Worm (Caenorhabditis elegans) whole organism, mixed stage, embryonic: ENCODE measurements around the gene cyp-33E1.

Experiments used
- blmp-1 ChIP-seq: fragments of 150-350 bp; optimal IDR thresholded peaks from 2 replicates; lab custom pipeline; 2014; ENCODE audit warnings: missing biosample characterization, missing genetic modification characterization
- ceh-39 ChIP-seq: fragments of 150-350 bp; optimal IDR thresholded peaks from 2 replicates; lab custom pipeline; 2014; ENCODE audit warnings: missing biosample characterization, missing genetic modification characterization
- ceh-43 ChIP-seq: fragments of 200-800 bp; sonication (Bioruptor generic); optimal IDR thresholded peaks from 2 replicates; lab custom pipeline; 2018; ENCODE audit warnings: mild to moderate bottlenecking, missing genetic modification characterization, moderate library complexity, missing compliant biosample characterization
- ceh-83 ChIP-seq: fragments of 200-800 bp; sonication (Bioruptor generic); optimal IDR thresholded peaks from 2 replicates; lab custom pipeline; 2018; ENCODE audit warnings: mild to moderate bottlenecking, missing genetic modification characterization, missing compliant biosample characterization
- ces-1 ChIP-seq: fragments of 150-350 bp; optimal IDR thresholded peaks from 2 replicates; lab custom pipeline; 2014; ENCODE audit warnings: missing biosample characterization, missing genetic modification reagents, missing genetic modification characterization
- cnd-1 ChIP-seq: fragments of 200-800 bp; sonication (Bioruptor generic); optimal IDR thresholded peaks from 2 replicates; lab custom pipeline; 2018; ENCODE audit warnings: mild to moderate bottlenecking, missing genetic modification characterization, missing compliant biosample characterization
- drap-1 ChIP-seq: fragments of 200-800 bp; sonication (Bioruptor generic); optimal IDR thresholded peaks from 3 replicates; lab custom pipeline; 2018; ENCODE audit warnings: mild to moderate bottlenecking, missing genetic modification characterization, missing compliant biosample characterization
- elt-1 ChIP-seq: sonication (generic microtip); optimal IDR thresholded peaks from 2 replicates; lab custom pipeline; 2017; ENCODE audit warnings: missing genetic modification characterization, mild to moderate bottlenecking, missing compliant biosample characterization, antibody characterized with exemption, moderate library complexity, borderline replicate concordance; ENCODE audit not compliant: insufficient read depth
- elt-3 ChIP-seq: fragments of 150-350 bp; optimal IDR thresholded peaks from 2 replicates; lab custom pipeline; 2014; ENCODE audit warnings: missing biosample characterization, missing genetic modification characterization
- flh-1 ChIP-seq: fragments of 200-800 bp; sonication (Bioruptor generic); optimal IDR thresholded peaks from 2 replicates; lab custom pipeline; 2018; ENCODE audit warnings: mild to moderate bottlenecking, missing genetic modification characterization, moderate library complexity, missing compliant biosample characterization
- ham-2 ChIP-seq: fragments of 200-800 bp; sonication (Bioruptor generic); optimal IDR thresholded peaks from 2 replicates; lab custom pipeline; 2018; ENCODE audit warnings: mild to moderate bottlenecking, missing genetic modification characterization, missing compliant biosample characterization
- hlh-1 ChIP-seq: fragments of 150-350 bp; optimal IDR thresholded peaks from 2 replicates; lab custom pipeline; 2014; ENCODE audit warnings: missing biosample characterization, missing genetic modification reagents, missing genetic modification characterization
- lin-13 ChIP-seq: fragments of 150-350 bp; optimal IDR thresholded peaks from 2 replicates; lab custom pipeline; 2014; ENCODE audit warnings: missing biosample characterization, missing genetic modification characterization
- lsy-2 ChIP-seq: fragments of 150-350 bp; optimal IDR thresholded peaks from 2 replicates; lab custom pipeline; 2014; ENCODE audit warnings: missing biosample characterization, missing genetic modification characterization
- mab-5 ChIP-seq: fragments of 150-350 bp; optimal IDR thresholded peaks from 2 replicates; lab custom pipeline; 2014; ENCODE audit warnings: missing biosample characterization, missing genetic modification characterization
- mls-2 ChIP-seq: sonication (generic microtip); optimal IDR thresholded peaks from 2 replicates; lab custom pipeline; 2016; ENCODE audit warnings: mild to moderate bottlenecking, missing genetic modification characterization, moderate library complexity, missing compliant biosample characterization
- nhr-2 ChIP-seq: fragments of 150-350 bp; optimal IDR thresholded peaks from 2 replicates; lab custom pipeline; 2014; ENCODE audit warnings: missing biosample characterization, missing genetic modification characterization
- nhr-237 ChIP-seq: fragments of 150-350 bp; optimal IDR thresholded peaks from 2 replicates; lab custom pipeline; 2014; ENCODE audit warnings: missing biosample characterization, missing genetic modification characterization
- sem-2 ChIP-seq: fragments of 200-800 bp; sonication (Bioruptor generic); optimal IDR thresholded peaks from 2 replicates; lab custom pipeline; 2018; ENCODE audit warnings: mild to moderate bottlenecking, missing genetic modification characterization, missing compliant biosample characterization
- snpc-4 ChIP-seq: fragments of 150-350 bp; optimal IDR thresholded peaks from 2 replicates; lab custom pipeline; 2014; ENCODE audit warnings: missing biosample characterization, missing genetic modification characterization
- sptf-1 ChIP-seq: sonication (generic microtip); optimal IDR thresholded peaks from 2 replicates; lab custom pipeline; 2017; ENCODE audit warnings: mild to moderate bottlenecking, missing genetic modification characterization, moderate library complexity, missing compliant biosample characterization
- tbx-8 ChIP-seq: fragments of 200-800 bp; sonication (Bioruptor generic); optimal IDR thresholded peaks from 2 replicates; lab custom pipeline; 2018; ENCODE audit warnings: mild to moderate bottlenecking, missing genetic modification characterization, moderate library complexity, missing compliant biosample characterization
- unc-120 ChIP-seq: sonication (generic microtip); optimal IDR thresholded peaks from 2 replicates; lab custom pipeline; 2017; ENCODE audit warnings: missing genetic modification characterization, missing compliant biosample characterization; ENCODE audit not compliant: poor library complexity, severe bottlenecking
- unc-39 ChIP-seq: fragments of 150-350 bp; optimal IDR thresholded peaks from 2 replicates; lab custom pipeline; 2014; ENCODE audit warnings: missing biosample characterization, missing genetic modification characterization
- unc-62 ChIP-seq: fragments of 150-350 bp; optimal IDR thresholded peaks from 2 replicates; lab custom pipeline; 2014; ENCODE audit warnings: missing biosample characterization, missing genetic modification reagents, missing genetic modification characterization
- zip-8 ChIP-seq: fragments of 150-350 bp; optimal IDR thresholded peaks from 2 replicates; lab custom pipeline; 2014; ENCODE audit warnings: missing biosample characterization, missing genetic modification characterization
- ztf-11 ChIP-seq: fragments of 150-350 bp; optimal IDR thresholded peaks from 2 replicates; lab custom pipeline; 2014; ENCODE audit warnings: missing biosample characterization, missing genetic modification characterization

cyp-33E1 gene

DNA sequence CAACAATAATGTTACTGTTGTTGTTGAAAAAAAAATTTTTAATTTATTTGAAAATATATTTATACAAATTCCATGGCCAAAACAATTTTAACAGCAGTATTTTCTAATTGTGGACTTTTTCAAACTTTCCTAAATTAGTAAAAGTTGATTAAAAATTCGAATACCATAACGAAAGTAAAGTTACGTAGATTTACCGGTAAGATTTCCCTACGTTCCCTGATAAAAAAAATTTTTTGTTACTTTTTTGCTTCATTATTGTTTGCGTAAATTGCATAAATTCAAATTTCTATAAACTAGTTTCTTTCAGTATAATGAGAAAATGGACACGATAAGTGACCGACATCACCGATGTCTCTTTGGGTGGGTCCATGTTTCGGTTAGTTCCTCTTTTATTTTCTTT lies 39.5 kb downstream of the cyp-33E1 start, which contains the start of gene F42A9.6:
Gene F42A9.6, plus strand, starts transcription at position 301 of the 400 bp plus-strand sequence.
- TF ChIP-seq lsy-2 (no peak), sem-2 (GFP tag; lab: Kevin White, UChicago) (no peak), unc-39 (tag; lab: Kevin White, UChicago) (no peak), unc-62 (GFP tag; lab: Kevin White, UChicago) (no peak), tbx-8 (GFP tag; lab: Kevin White, UChicago) (no peak), ceh-43 (GFP tag; lab: Kevin White, UChicago) (no peak), lin-13 (no peak), sptf-1 (tag; lab: Kevin White, UChicago) (no peak), ces-1 (GFP tag; lab: Kevin White, UChicago) (no peak), blmp-1 (no peak)

DNA sequence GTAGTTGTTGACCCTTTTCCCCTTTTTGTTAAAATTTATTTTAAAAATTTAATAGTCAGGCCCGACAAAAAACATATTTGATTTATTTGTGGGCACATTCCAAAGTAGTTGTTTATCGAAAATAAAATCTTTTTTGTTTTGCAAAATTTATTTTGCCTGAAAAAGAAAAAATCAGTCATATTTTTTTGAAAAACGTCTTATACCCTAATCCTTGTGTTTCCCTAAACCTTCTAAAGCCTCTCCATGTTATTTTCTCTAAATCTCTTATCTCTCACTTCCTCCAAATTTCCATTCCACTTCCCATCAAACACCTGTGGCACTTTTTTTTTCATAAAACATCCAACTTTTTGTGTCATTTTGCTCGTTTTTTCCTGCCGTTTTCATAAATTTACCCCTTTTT lies 40.2 kb downstream of the cyp-33E1 start:
- TF ChIP-seq unc-39 (tag; lab: Kevin White, UChicago) (no peak), zip-8 (tag; lab: Kevin White, UChicago) (no peak), lin-13 (no peak), flh-1 (no peak), ham-2 (no peak), nhr-2 (tag; lab: Kevin White, UChicago) (no peak), elt-3 (tag; lab: Kevin White, UChicago) (no peak), elt-1 (tag; lab: Kevin White, UChicago) (no peak), snpc-4 (tag; lab: Kevin White, UChicago) (no peak), tbx-8 (GFP tag; lab: Kevin White, UChicago) (no peak)

DNA sequence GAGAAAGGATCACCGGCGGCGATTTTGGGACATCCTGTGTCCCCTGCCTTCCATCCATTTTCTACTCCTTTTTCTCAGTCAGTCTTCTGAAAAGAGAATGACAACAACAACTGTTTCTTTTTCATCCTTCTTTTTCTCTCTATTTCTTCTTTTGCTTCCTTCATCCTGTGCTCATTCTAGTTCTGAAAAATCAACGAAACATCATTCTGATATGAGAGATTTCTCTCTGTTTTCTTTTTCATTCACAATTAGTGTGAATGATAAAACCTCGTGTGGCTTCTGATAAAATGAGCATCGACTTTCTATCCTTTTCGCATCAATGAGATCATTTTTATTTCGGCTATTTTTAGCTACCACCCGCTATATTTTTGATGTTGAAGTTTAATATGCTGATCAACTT lies 43.2 kb downstream of the cyp-33E1 start:
- TF ChIP-seq drap-1 (GFP tag; lab: Kevin White, UChicago): no peak
- peak; percentile 42 for TF ChIP-seq hlh-1 (tag; lab: Kevin White, UChicago)
- no peak for TF ChIP-seq ceh-83
- peak; percentile 7 for TF ChIP-seq unc-62 (GFP tag; lab: Kevin White, UChicago)
- peak; percentile 65 for TF ChIP-seq unc-120

DNA sequence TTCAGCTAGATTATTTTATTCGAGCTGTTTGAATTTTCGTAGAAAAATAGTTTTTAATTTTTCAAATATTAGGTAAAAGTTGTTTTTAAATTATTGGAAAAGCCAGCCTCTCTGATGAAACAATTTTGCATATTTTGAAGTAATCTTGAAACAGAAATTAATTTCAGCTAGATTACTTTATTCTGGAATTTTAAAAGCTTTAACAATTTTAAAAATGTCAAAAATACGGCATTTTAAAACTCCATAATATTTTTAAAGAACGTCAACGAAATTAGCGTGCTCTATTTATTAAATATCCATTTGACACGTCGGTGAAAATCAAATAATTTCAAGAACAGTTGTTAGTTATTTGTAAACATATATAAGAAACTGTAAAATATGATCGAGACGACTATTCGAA lies 45.5 kb downstream of the cyp-33E1 start, which contains the start of gene Y59H11AR.10:
Gene Y59H11AR.10, plus strand, starts transcription at position 301 of the 400 bp plus-strand sequence.
- TF ChIP-seq cnd-1 (tag; lab: Kevin White, UChicago) (no peak), unc-62 (GFP tag; lab: Kevin White, UChicago) (no peak), ceh-39 (tag; lab: Kevin White, UChicago) (no peak), mab-5 (tag; lab: Kevin White, UChicago) (no peak), ces-1 (GFP tag; lab: Kevin White, UChicago) (no peak), elt-1 (tag; lab: Kevin White, UChicago) (no peak), mls-2 (tag; lab: Kevin White, UChicago) (no peak), hlh-1 (tag; lab: Kevin White, UChicago) (no peak), ztf-11 (tag; lab: Kevin White, UChicago) (no peak), unc-120 (no peak)

DNA sequence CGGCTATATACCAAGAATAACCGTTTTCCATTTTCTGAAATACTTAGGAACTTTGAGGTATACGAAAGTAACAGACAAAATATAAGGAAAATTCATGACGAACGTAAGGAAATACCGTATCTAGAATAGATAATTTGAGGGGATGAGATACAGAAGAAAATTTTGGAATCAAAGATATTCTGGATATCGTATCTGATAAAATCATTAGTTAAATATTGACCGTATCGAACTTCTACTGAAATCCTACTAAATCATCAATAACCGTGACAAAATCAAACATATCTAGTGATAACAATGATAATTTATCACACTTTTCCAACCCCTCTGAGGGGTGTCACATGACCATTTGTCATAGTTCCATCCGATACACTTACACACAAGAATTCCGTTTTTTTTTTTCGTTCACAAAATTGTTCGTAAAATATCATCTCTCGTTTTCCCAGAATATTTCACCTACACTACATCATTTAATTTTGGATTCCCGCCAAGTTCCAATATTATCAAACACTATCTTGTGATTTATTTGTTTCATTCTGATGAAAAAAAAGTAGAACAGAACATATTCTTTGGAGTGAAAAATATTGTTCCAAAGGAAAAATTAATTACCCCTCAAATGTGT lies 47.6 kb downstream of the cyp-33E1 start, which contains the start of gene Y59H11AR.4:
Gene Y59H11AR.4, minus strand, starts transcription at position 51 of the 619 bp plus-strand sequence.
- TF ChIP-seq elt-3 (tag; lab: Kevin White, UChicago) (no peak), sptf-1 (tag; lab: Kevin White, UChicago) (no peak)

DNA sequence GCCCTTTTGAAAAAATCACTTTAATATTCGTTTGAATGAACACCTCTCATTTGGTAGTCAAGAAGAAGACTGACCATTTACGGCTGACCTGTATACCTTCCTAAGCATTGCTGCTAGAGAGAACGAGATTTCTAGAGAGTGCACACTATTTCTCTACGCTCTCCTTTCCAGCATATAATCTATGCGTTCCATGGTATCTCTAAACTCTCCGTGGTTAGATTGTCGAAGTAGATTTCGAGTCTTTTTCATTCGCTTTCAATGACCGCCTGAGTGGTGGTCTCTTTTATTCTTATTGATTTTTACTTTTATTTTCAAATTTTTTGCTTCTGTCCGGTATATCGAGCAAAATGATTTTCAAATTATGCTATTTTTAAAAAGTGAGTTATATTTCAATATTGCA lies 50.9 kb downstream of the cyp-33E1 start:
- peak; percentile 49 for TF ChIP-seq unc-120
- TF ChIP-seq nhr-237 (tag; lab: Kevin White, UChicago): peak; percentile 3
- TF ChIP-seq nhr-2 (tag; lab: Kevin White, UChicago): peak; percentile 3
- no peak for TF ChIP-seq hlh-1 (tag; lab: Kevin White, UChicago)
- peak; percentile 59 for TF ChIP-seq ces-1 (GFP tag; lab: Kevin White, UChicago)
